Fruit fly (Drosophila melanogaster) whole organism: ENCODE data around the gene Dora.

Experiments used
- CG8478 ChIP-seq: fragments of >200 bp; optimal IDR thresholded peaks from 2 replicates; lab custom pipeline; 2018; ENCODE audit warnings: inconsistent platforms
- Dll ChIP-seq: fragments of >200 bp; optimal IDR thresholded peaks from 2 replicates; lab custom pipeline; 2017
- psq ChIP-seq: fragments of >200 bp; optimal IDR thresholded peaks from 2 replicates; lab custom pipeline; 2017

DNA sequence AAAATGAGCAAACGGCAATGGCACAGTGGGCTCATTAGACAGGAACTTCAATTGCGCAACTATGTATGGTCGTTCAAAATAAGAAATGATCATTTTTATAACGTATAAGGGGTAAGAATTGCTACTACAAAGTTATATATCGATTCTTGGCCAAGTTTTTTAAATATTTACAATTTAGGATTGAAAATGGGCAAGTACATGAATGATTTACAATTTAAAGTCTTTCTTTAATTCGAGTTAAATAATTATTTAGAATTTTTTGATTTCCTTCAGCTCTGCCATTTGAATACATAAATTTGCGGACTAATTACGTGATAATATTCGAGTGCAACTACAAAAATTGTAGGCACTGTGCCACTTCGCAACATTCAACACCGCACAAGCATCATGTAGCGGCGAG is 61.0 kb downstream of the Dora start:
- TF ChIP-seq CG8478 = no peak
- no peak for TF ChIP-seq psq (lab: Kevin White, UChicago)
- TF ChIP-seq Dll (lab: Kevin White, UChicago) = no peak
